Fruit fly (Drosophila melanogaster) whole organism, wandering third instar larva: ENCODE measurements around the gene Zir.

Experiments
- Abd-B ChIP-seq: fragments of >200 bp; optimal IDR thresholded peaks from 2 replicates; lab custom pipeline; 2017; ENCODE audit warnings: missing biosample characterization, missing genetic modification characterization
- CG32264 ChIP-seq: fragments of 200-800 bp; sonication (Bioruptor generic); optimal IDR thresholded peaks from 2 replicates; lab custom pipeline; 2016; ENCODE audit warnings: missing biosample characterization, missing genetic modification characterization
- Dfd ChIP-seq: fragments of >200 bp; optimal IDR thresholded peaks from 2 replicates; lab custom pipeline; 2017; ENCODE audit warnings: missing biosample characterization, missing genetic modification characterization
- Dif ChIP-seq: fragments of 200-275, 200-300 bp; sonication (Bioruptor generic); optimal IDR thresholded peaks from 2 replicates; lab custom pipeline; 2018; ENCODE audit warnings: missing biosample characterization, missing genetic modification characterization; ENCODE audit not compliant: partially characterized antibody
- GATAd ChIP-seq: sonication (Bioruptor generic); optimal IDR thresholded peaks from 2 replicates; lab custom pipeline; 2016; ENCODE audit warnings: missing biosample characterization, missing genetic modification characterization
- HLH106 ChIP-seq: fragments of 200-800 bp; optimal IDR thresholded peaks from 3 replicates; lab custom pipeline; 2019; ENCODE audit warnings: missing biosample characterization, mild to moderate bottlenecking, missing genetic modification characterization, moderate library complexity
- Hnf4 ChIP-seq: fragments of 200-800 bp; sonication (Bioruptor generic); optimal IDR thresholded peaks from 2 replicates; lab custom pipeline; 2016; ENCODE audit warnings: missing biosample characterization, mild to moderate bottlenecking, missing genetic modification characterization
- Hr78 ChIP-seq: fragments of >200 bp; optimal IDR thresholded peaks from 2 replicates; lab custom pipeline; 2017; ENCODE audit warnings: missing biosample characterization, missing genetic modification characterization
- Hr83 ChIP-seq: fragments of 200-300 bp; sonication (Bioruptor generic); optimal IDR thresholded peaks from 2 replicates; lab custom pipeline; 2016; ENCODE audit warnings: missing biosample characterization, mild to moderate bottlenecking, missing genetic modification characterization, moderate library complexity; ENCODE audit not compliant: poor library complexity, severe bottlenecking
- Jra ChIP-seq: sonication (Bioruptor generic); optimal IDR thresholded peaks from 2 replicates; lab custom pipeline; 2016; ENCODE audit warnings: missing biosample characterization, missing genetic modification characterization
- Mio ChIP-seq: sonication (Bioruptor generic); optimal IDR thresholded peaks from 2 replicates; lab custom pipeline; 2016; ENCODE audit warnings: missing biosample characterization, missing genetic modification characterization
- Myc ChIP-seq: fragments of >200 bp; optimal IDR thresholded peaks from 2 replicates; lab custom pipeline; 2017
- OdsH ChIP-seq: fragments of 200-800 bp; sonication (Bioruptor generic); optimal IDR thresholded peaks from 2 replicates; lab custom pipeline; 2016; ENCODE audit warnings: missing biosample characterization, mild to moderate bottlenecking, missing genetic modification characterization
- Rel ChIP-seq, 2 experiments: fragments of 200-800 bp; sonication (Bioruptor generic) in 1 of 2; optimal IDR thresholded peaks; 2 replicates in 1 of 2; 3 replicates in 1 of 2; lab custom pipeline; 2016 to 2019; ENCODE audit warnings: mild to moderate bottlenecking in 2 of 2, missing biosample characterization in 2 of 2, missing genetic modification characterization in 2 of 2, moderate library complexity in 1 of 2
- Sp1 ChIP-seq: fragments of 200-800 bp; sonication (Bioruptor generic); optimal IDR thresholded peaks from 3 replicates; lab custom pipeline; 2019; ENCODE audit warnings: missing biosample characterization, mild to moderate bottlenecking, missing genetic modification characterization, moderate library complexity
- Vsx2 ChIP-seq: fragments of 200-300, 225-300 bp; sonication (Bioruptor generic); optimal IDR thresholded peaks from 2 replicates; lab custom pipeline; 2018; ENCODE audit warnings: missing biosample characterization, missing genetic modification characterization; ENCODE audit not compliant: partially characterized antibody
- br ChIP-seq: fragments of 200-800 bp; sonication (Bioruptor generic); optimal IDR thresholded peaks from 2 replicates; lab custom pipeline; 2016; ENCODE audit warnings: missing biosample characterization, missing genetic modification characterization
- brk ChIP-seq: fragments of 200-800 bp; sonication (Bioruptor generic); optimal IDR thresholded peaks from 2 replicates; lab custom pipeline; 2016; ENCODE audit warnings: missing biosample characterization, mild to moderate bottlenecking, missing genetic modification characterization
- dl ChIP-seq, 2 experiments: fragments of 175-275, 200-275 bp in 1 of 2; fragments of 200-275 bp in 1 of 2; sonication (Bioruptor generic); optimal IDR thresholded peaks; lab custom pipeline; 2018; ENCODE audit warnings: mild to moderate bottlenecking in 2 of 2, missing biosample characterization in 2 of 2, missing genetic modification characterization in 2 of 2, moderate library complexity in 2 of 2; ENCODE audit not compliant: partially characterized antibody in 2 of 2, insufficient read depth in 1 of 2
- dsf ChIP-seq: sonication (Bioruptor generic); optimal IDR thresholded peaks from 2 replicates; lab custom pipeline; 2016; ENCODE audit warnings: missing biosample characterization, missing genetic modification characterization, borderline replicate concordance
- ey ChIP-seq: fragments of 200-800 bp; sonication (Bioruptor generic); optimal IDR thresholded peaks from 2 replicates; lab custom pipeline; 2016; ENCODE audit warnings: missing biosample characterization, missing genetic modification characterization
- h ChIP-seq: fragments of 200-800 bp; sonication (Bioruptor generic); optimal IDR thresholded peaks from 3 replicates; lab custom pipeline; 2016; ENCODE audit warnings: missing biosample characterization, mild to moderate bottlenecking, missing genetic modification characterization
- jim ChIP-seq: fragments of 175-275, 200-325 bp; sonication (Bioruptor generic); optimal IDR thresholded peaks from 2 replicates; lab custom pipeline; 2016; ENCODE audit warnings: missing biosample characterization, mild to moderate bottlenecking, missing genetic modification characterization
- pan ChIP-seq: fragments of >200 bp; optimal IDR thresholded peaks from 2 replicates; lab custom pipeline; 2017
- psq ChIP-seq: fragments of 200-800 bp; sonication (Bioruptor generic); optimal IDR thresholded peaks from 3 replicates; lab custom pipeline; 2017; ENCODE audit warnings: missing biosample characterization, mild to moderate bottlenecking, missing genetic modification characterization, moderate library complexity
- sage ChIP-seq: fragments of 200-800 bp; sonication (Bioruptor generic); optimal IDR thresholded peaks from 2 replicates; lab custom pipeline; 2016; ENCODE audit warnings: missing biosample characterization, mild to moderate bottlenecking, missing genetic modification characterization
- sv ChIP-seq: fragments of 200-800 bp; sonication (Bioruptor generic); optimal IDR thresholded peaks from 3 replicates; lab custom pipeline; 2016; ENCODE audit warnings: missing biosample characterization, missing genetic modification characterization
- tai ChIP-seq: sonication (Bioruptor generic); optimal IDR thresholded peaks from 2 replicates; lab custom pipeline; 2016; ENCODE audit warnings: missing biosample characterization, missing genetic modification characterization
- usp ChIP-seq: fragments of >200 bp; optimal IDR thresholded peaks from 2 replicates; lab custom pipeline; 2017; ENCODE audit warnings: missing biosample characterization, missing genetic modification characterization
- woc ChIP-seq: sonication (Bioruptor generic); optimal IDR thresholded peaks from 2 replicates; lab custom pipeline; 2016; ENCODE audit warnings: missing biosample characterization, mild to moderate bottlenecking, missing genetic modification characterization

The Zir gene

DNA sequence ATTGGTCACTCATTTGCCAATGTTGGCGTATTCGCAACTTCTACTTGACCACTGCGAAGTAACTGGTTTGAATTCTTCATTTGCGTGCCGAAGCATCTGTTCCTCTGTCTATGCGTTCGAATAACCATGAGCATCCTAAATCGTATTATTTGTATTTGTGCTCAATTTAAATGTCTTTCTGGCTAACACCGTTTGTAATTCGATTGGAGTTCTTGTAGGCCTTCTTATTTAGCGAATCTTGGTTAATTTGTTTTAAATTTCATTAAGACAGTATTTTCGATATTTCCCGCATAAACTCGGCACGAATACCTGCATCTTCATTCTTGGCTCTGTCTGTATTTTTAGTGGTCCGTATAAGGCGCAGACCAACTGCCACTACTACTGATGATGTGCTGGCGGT, 2.7 kb upstream of the Zir start (continued):
- TF ChIP-seq br (GFP tag; lab: Kevin White, UChicago) (peak; percentile 85), usp (no peak), dl (GFP tag; optimal IDR thresholded peaks at IDR 0.05; lab: Kevin White, UChicago; ENCODE audit: insufficient read depth in 1 of 2, partially characterized antibody in 2 of 2) (no peak), woc (GFP tag; lab: Kevin White, UChicago) (peak; percentile 75), tai (GFP tag; lab: Kevin White, UChicago) (peak; percentile 17), psq (peak; percentile 64), Dif (no peak), pan (lab: Kevin White, UChicago) (no peak), ey (GFP tag; lab: Kevin White, UChicago) (peak; percentile 79), sage (peak; percentile 59), Hnf4 (GFP tag; lab: Kevin White, UChicago) (peak; percentile 73), Hr83 (GFP tag; lab: Kevin White, UChicago) (no peak), HLH106 (peak; percentile 90)
- TF ChIP-seq, all 38 proteins: peak for 17

DNA sequence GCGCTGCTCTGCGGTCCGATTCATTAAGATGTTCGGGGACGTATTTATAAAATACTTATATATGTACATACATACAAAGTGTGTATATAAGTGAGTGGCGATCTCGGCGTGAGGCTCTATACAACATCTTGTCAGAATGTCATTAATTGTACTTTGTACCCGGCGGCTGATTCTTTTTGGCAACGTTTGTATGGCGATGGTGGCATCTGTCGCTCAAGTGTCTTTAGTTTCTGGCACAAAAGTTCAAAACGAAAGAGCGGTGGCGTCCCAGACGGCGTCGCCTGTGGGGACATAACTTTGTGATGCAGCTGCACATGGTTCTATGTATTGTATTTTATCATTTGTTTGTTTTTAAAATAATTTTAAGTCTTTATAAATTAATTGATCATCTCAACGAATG, 1.5 kb upstream of the Zir start:
- TF ChIP-seq Vsx2 (GFP tag; lab: Kevin White, UChicago) = no peak
- TF ChIP-seq Rel (GFP tag; optimal IDR thresholded peaks at IDR 0.05; lab: Kevin White, UChicago) = peak; percentile 20
- no peak for TF ChIP-seq Rel (tag; optimal IDR thresholded peaks at IDR 0.05; lab: Kevin White, UChicago)

DNA sequence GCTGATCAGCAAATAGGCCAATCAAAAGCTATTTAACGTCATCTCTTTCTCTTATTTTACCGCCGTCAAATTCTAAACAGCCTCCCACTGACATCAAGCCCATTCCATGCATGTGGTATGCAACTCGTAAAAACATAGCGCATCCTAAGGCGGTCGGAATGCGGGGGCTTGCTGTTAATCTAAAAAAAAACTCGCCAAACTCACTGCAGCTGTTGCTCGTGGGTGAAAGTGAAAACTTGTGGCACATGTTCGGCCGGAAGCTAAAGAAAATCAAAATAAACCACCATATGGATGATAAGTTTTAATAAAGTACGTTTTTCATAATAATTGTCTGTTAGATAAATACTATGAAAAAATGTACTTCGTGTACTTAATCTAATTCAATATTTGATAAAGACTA, 443 bp upstream of the Zir start:
- TF ChIP-seq ey (GFP tag; lab: Kevin White, UChicago) = no peak
- no peak for TF ChIP-seq Mio (GFP tag; lab: Kevin White, UChicago)
- no peak for TF ChIP-seq Jra
- TF ChIP-seq Dif = no peak
- TF ChIP-seq CG32264 (GFP tag; lab: Kevin White, UChicago) = no peak
- TF ChIP-seq brk (GFP tag; lab: Kevin White, UChicago) = no peak
- TF ChIP-seq Rel (GFP tag; optimal IDR thresholded peaks at IDR 0.05; lab: Kevin White, UChicago) = no peak
- no peak for TF ChIP-seq Rel (tag; optimal IDR thresholded peaks at IDR 0.05; lab: Kevin White, UChicago)
- no peak for TF ChIP-seq Sp1
- no peak for TF ChIP-seq Vsx2 (GFP tag; lab: Kevin White, UChicago)
- TF ChIP-seq Hnf4 (GFP tag; lab: Kevin White, UChicago) = no peak
- TF ChIP-seq OdsH = no peak
- TF ChIP-seq dl (GFP tag; optimal IDR thresholded peaks at IDR 0.05; lab: Kevin White, UChicago; ENCODE audit: insufficient read depth in 1 of 2, partially characterized antibody in 2 of 2) = no peak
- TF ChIP-seq dsf = no peak
- TF ChIP-seq Abd-B (GFP tag; lab: Kevin White, UChicago) = no peak
- no peak for TF ChIP-seq Hr78 (GFP tag; lab: Kevin White, UChicago)
- TF ChIP-seq Dfd (GFP tag; lab: Kevin White, UChicago) = no peak
- no peak for TF ChIP-seq sage
- no peak for TF ChIP-seq h (GFP tag; lab: Kevin White, UChicago)
- no peak for TF ChIP-seq woc (GFP tag; lab: Kevin White, UChicago)
- no peak for TF ChIP-seq sv (GFP tag; lab: Kevin White, UChicago)
- TF ChIP-seq, all 38 proteins: peak for 0

DNA sequence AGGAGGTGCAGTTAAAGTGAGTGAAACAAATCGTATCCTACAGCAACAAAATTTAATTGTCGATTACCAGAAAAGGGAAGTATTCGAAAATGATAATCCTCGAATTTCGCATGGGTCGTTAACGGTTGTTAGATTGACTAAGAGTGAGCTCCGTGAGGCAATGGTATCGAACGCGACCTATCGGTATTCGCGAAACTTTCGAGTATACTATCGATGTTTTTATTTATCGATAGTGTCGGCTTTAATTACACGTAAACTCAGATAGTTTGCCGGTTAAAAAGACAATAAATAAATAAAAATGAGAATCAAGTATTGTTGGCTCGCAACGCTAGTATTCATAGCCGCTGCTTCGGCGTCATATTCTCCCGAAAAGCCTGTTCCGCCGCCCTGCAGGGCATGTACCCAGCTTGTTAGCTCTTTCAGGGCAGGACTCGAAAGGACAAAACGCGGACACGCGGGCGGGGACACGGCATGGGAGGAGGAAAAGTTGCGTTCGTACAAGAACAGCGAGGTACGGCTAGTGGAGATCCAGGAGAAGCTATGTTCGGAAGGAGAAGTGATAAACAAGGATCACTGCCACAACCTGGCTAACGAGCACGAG, 7.7 kb downstream of the Zir start, which contains the start of gene Creld:
Gene Creld (plus strand): TSS at position 220 of the 601 bp plus-strand sequence.
- TF ChIP-seq sage = peak; percentile 23
- TF ChIP-seq OdsH = no peak
- TF ChIP-seq GATAd = no peak
- TF ChIP-seq dl (GFP tag; optimal IDR thresholded peaks at IDR 0.05; lab: Kevin White, UChicago; ENCODE audit: insufficient read depth in 1 of 2, partially characterized antibody in 2 of 2) = no peak
- TF ChIP-seq ey (GFP tag; lab: Kevin White, UChicago) = no peak
- no peak for TF ChIP-seq Dif
- peak; percentile 72 for TF ChIP-seq Hr83 (GFP tag; lab: Kevin White, UChicago)
- peak; percentile 67 for TF ChIP-seq Hnf4 (GFP tag; lab: Kevin White, UChicago)
- no peak for TF ChIP-seq Dfd (GFP tag; lab: Kevin White, UChicago)
- TF ChIP-seq Myc (lab: Kevin White, UChicago) = peak; percentile 49
- TF ChIP-seq, all 38 proteins: peak for 4

DNA sequence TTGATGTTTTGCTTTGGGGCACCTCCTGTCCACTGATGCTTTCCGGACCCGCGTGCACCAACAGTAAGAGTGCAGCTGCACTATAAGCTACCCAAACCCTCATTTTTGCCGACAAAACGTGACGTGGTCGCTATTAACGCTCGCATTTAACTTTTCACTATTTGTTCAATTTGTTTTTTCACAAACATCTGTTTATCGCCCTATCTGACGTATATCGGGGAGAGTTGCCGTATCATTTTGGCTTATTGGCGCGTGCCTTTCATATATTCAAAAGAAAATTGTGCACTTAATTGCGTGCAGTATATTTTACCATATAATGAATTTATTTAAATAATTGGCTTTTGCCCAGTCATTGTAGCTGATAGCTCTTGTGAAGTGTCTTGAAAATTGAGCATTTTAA, 12.0 kb downstream of the Zir start, which contains the start of the genes Nhe1 and Sam-S:
Gene Nhe1 (minus strand): TSS at position 193 of the 400 bp plus-strand sequence.
Gene Sam-S (plus strand): TSS at position 364 of the 400 bp plus-strand sequence.
- no peak for TF ChIP-seq ey (GFP tag; lab: Kevin White, UChicago)
- TF ChIP-seq Abd-B (GFP tag; lab: Kevin White, UChicago) = no peak
- no peak for TF ChIP-seq sv (GFP tag; lab: Kevin White, UChicago)
- TF ChIP-seq dl (GFP tag; optimal IDR thresholded peaks at IDR 0.05; lab: Kevin White, UChicago; ENCODE audit: insufficient read depth in 1 of 2, partially characterized antibody in 2 of 2) = no peak
- no peak for TF ChIP-seq jim (GFP tag; lab: Kevin White, UChicago)
- TF ChIP-seq Rel (GFP tag; optimal IDR thresholded peaks at IDR 0.05; lab: Kevin White, UChicago) = no peak
- no peak for TF ChIP-seq Rel (tag; optimal IDR thresholded peaks at IDR 0.05; lab: Kevin White, UChicago)
- TF ChIP-seq tai (GFP tag; lab: Kevin White, UChicago) = no peak
- no peak for TF ChIP-seq HLH106
- TF ChIP-seq Myc (lab: Kevin White, UChicago) = no peak
- TF ChIP-seq br (GFP tag; lab: Kevin White, UChicago) = no peak
- no peak for TF ChIP-seq Dfd (GFP tag; lab: Kevin White, UChicago)
- TF ChIP-seq usp = no peak
- no peak for TF ChIP-seq woc (GFP tag; lab: Kevin White, UChicago)
